Worm (Caenorhabditis elegans) whole organism, L2 larva: ENCODE measurements around the gene B0393.7.
A peak's percentile ranks its signal among the peaks of the same experiment; 100 is the strongest.

Source experiments
- C34F6.9 ChIP-seq: fragments of 150-350 bp; optimal IDR thresholded peaks from 2 replicates; lab custom pipeline; 2014; ENCODE audit warnings: missing biosample characterization, missing genetic modification characterization
- F13H6.1 ChIP-seq: sonication (generic microtip); optimal IDR thresholded peaks from 2 replicates; lab custom pipeline; 2016; ENCODE audit warnings: missing genetic modification characterization, missing compliant biosample characterization
- Y55F3AM.14 ChIP-seq: fragments of 200-800 bp; sonication (Bioruptor generic); optimal IDR thresholded peaks from 2 replicates; lab custom pipeline; 2018; ENCODE audit warnings: mild to moderate bottlenecking, missing genetic modification characterization, missing compliant biosample characterization
- alr-1 ChIP-seq: fragments of 150-350 bp; optimal IDR thresholded peaks from 2 replicates; lab custom pipeline; 2014; ENCODE audit warnings: missing biosample characterization, missing genetic modification characterization
- ama-1 ChIP-seq: fragments of 150-350 bp; optimal IDR thresholded peaks from 2 replicates; lab custom pipeline; 2018; ENCODE audit warnings: inconsistent platforms
- blmp-1 ChIP-seq: sonication (generic microtip); optimal IDR thresholded peaks from 2 replicates; lab custom pipeline; 2017; ENCODE audit warnings: missing genetic modification characterization, mild to moderate bottlenecking, missing compliant biosample characterization, antibody characterized with exemption, moderate library complexity; ENCODE audit not compliant: insufficient read depth
- ceh-16 ChIP-seq: fragments of 150-350 bp; optimal IDR thresholded peaks from 2 replicates; lab custom pipeline; 2014; ENCODE audit warnings: missing biosample characterization, missing genetic modification characterization
- dmd-4 ChIP-seq: sonication (generic microtip); optimal IDR thresholded peaks from 2 replicates; lab custom pipeline; 2017; ENCODE audit warnings: missing biosample characterization, missing genetic modification characterization
- egl-27 ChIP-seq: sonication (generic microtip); optimal IDR thresholded peaks from 3 replicates; lab custom pipeline; 2017; ENCODE audit warnings: missing biosample characterization, missing genetic modification reagents, missing genetic modification characterization
- elt-3 ChIP-seq: sonication (generic microtip); optimal IDR thresholded peaks from 2 replicates; lab custom pipeline; 2017; ENCODE audit warnings: missing biosample characterization, missing genetic modification characterization
- fos-1 ChIP-seq: fragments of 150-350 bp; optimal IDR thresholded peaks from 2 replicates; lab custom pipeline; 2014; ENCODE audit warnings: missing biosample characterization, missing genetic modification characterization
- lin-11 ChIP-seq: fragments of 150-350 bp; sonication (generic microtip); optimal IDR thresholded peaks from 2 replicates; lab custom pipeline; 2014; ENCODE audit warnings: missing biosample characterization, missing genetic modification characterization, inconsistent platforms, mixed read lengths
- lsy-2 ChIP-seq, 2 experiments: fragments of 150-350 bp in 1 of 2; sonication (generic microtip) in 1 of 2; optimal IDR thresholded peaks; 2 replicates each; lab custom pipeline; 2014 to 2017; ENCODE audit warnings: missing biosample characterization in 2 of 2, missing genetic modification characterization in 2 of 2
- mab-5 ChIP-seq: fragments of 150-350 bp; optimal IDR thresholded peaks from 2 replicates; lab custom pipeline; 2014; ENCODE audit warnings: missing biosample characterization, missing genetic modification characterization
- mdl-1 ChIP-seq, 2 experiments: fragments of 150-350 bp in 1 of 2; sonication (generic microtip) in 1 of 2; optimal IDR thresholded peaks; 2 replicates each; lab custom pipeline; 2017; ENCODE audit warnings: missing biosample characterization in 2 of 2, missing genetic modification characterization in 2 of 2
- nhr-12 ChIP-seq: fragments of 150-350 bp; optimal IDR thresholded peaks from 2 replicates; lab custom pipeline; 2014; ENCODE audit warnings: missing biosample characterization, missing genetic modification characterization
- nhr-129 ChIP-seq: fragments of 150-350 bp; optimal IDR thresholded peaks from 2 replicates; lab custom pipeline; 2014; ENCODE audit warnings: missing biosample characterization, missing genetic modification characterization
- nhr-21 ChIP-seq: fragments of 150-350 bp; optimal IDR thresholded peaks from 2 replicates; lab custom pipeline; 2014; ENCODE audit warnings: missing biosample characterization, missing genetic modification characterization
- nhr-25 ChIP-seq: fragments of 150-350 bp; sonication (generic microtip); optimal IDR thresholded peaks from 3 replicates; lab custom pipeline; 2014; ENCODE audit warnings: missing biosample characterization, missing genetic modification characterization
- nhr-6 ChIP-seq: fragments of 150-350 bp; optimal IDR thresholded peaks from 2 replicates; lab custom pipeline; 2014; ENCODE audit warnings: missing biosample characterization, missing genetic modification characterization
- nhr-77 ChIP-seq: fragments of 150-350 bp; optimal IDR thresholded peaks from 2 replicates; lab custom pipeline; 2014; ENCODE audit warnings: missing biosample characterization, missing genetic modification characterization
- peb-1 ChIP-seq: fragments of 150-350 bp; optimal IDR thresholded peaks from 2 replicates; lab custom pipeline; 2014; ENCODE audit warnings: missing biosample characterization, missing genetic modification characterization
- sma-9 ChIP-seq, 2 experiments: fragments of 150-350 bp in 1 of 2; sonication (generic microtip) in 1 of 2; optimal IDR thresholded peaks; 2 replicates each; lab custom pipeline; 2014 to 2016; ENCODE audit warnings: missing genetic modification characterization in 2 of 2, mild to moderate bottlenecking in 1 of 2, missing biosample characterization in 1 of 2, missing compliant biosample characterization in 1 of 2, missing genetic modification reagents in 1 of 2, moderate library complexity in 1 of 2
- unc-39 ChIP-seq: fragments of 150-350 bp; optimal IDR thresholded peaks from 2 replicates; lab custom pipeline; 2014; ENCODE audit warnings: missing biosample characterization, missing genetic modification characterization
- unc-55 ChIP-seq: fragments of 150-350 bp; sonication (generic microtip); optimal IDR thresholded peaks from 3 replicates; lab custom pipeline; 2014; ENCODE audit warnings: missing biosample characterization, missing genetic modification reagents, missing genetic modification characterization
- unc-62 ChIP-seq: fragments of 150-350 bp; optimal IDR thresholded peaks from 2 replicates; lab custom pipeline; 2014; ENCODE audit warnings: missing biosample characterization, missing genetic modification reagents, missing genetic modification characterization
- ztf-4 ChIP-seq: fragments of 150-350 bp; optimal IDR thresholded peaks from 2 replicates; lab custom pipeline; 2014; ENCODE audit warnings: missing biosample characterization, missing genetic modification characterization

Gene B0393.7

ce11 chrIII:4735443-4735842 lies 42.5 kb downstream of the B0393.7 start, which contains the start of gene F17C8.7:
TSS of gene F17C8.7 (plus strand) at chrIII:4735743.
- TF ChIP-seq unc-39 = no peak
- no peak for TF ChIP-seq fos-1 (tag; lab: Kevin White, UChicago)
- no peak for TF ChIP-seq F13H6.1 (tag; lab: Kevin White, UChicago)
- TF ChIP-seq Y55F3AM.14 (GFP tag; lab: Kevin White, UChicago) = no peak
- TF ChIP-seq dmd-4 (tag; lab: Kevin White, UChicago) = no peak
- no peak for TF ChIP-seq ceh-16 (tag; lab: Kevin White, UChicago)
- TF ChIP-seq nhr-6 (tag; lab: Kevin White, UChicago) = no peak
- TF ChIP-seq ztf-4 = no peak
- TF ChIP-seq mab-5 = no peak
- no peak for TF ChIP-seq sma-9 (GFP tag; optimal IDR thresholded peaks at IDR 0.05; lab: Kevin White, UChicago)
- TF ChIP-seq sma-9 (tag; optimal IDR thresholded peaks at IDR 0.05; lab: Kevin White, UChicago) = no peak
- no peak for TF ChIP-seq elt-3 (tag; lab: Kevin White, UChicago)
- no peak for TF ChIP-seq nhr-129 (tag; lab: Kevin White, UChicago)
- no peak for TF ChIP-seq egl-27
- no peak for TF ChIP-seq alr-1
- TF ChIP-seq, all 48 proteins: peak for 0

ce11 chrIII:4734056-4734455 lies 43.8 kb downstream of the B0393.7 start, which contains the start of gene F17C8.9:
TSS of gene F17C8.9 (plus strand) at chrIII:4734356.
- TF ChIP-seq egl-27 (no peak), lin-11 (tag; lab: Kevin White, UChicago) (no peak), lsy-2 (tag; optimal IDR thresholded peaks at IDR 0.05; lab: Kevin White, UChicago) (no peak), nhr-77 (tag; lab: Kevin White, UChicago) (no peak), blmp-1 (tag; lab: Kevin White, UChicago) (no peak), nhr-12 (tag; lab: Kevin White, UChicago) (no peak), unc-55 (GFP tag; lab: Kevin White, UChicago) (no peak), F13H6.1 (tag; lab: Kevin White, UChicago) (no peak), unc-62 (GFP tag; lab: Kevin White, UChicago) (no peak), ama-1 (lab: Kevin White, UChicago) (no peak), mdl-1 (tag; optimal IDR thresholded peaks at IDR 0.05; lab: Kevin White, UChicago) (no peak), nhr-25 (no peak), fos-1 (tag; lab: Kevin White, UChicago) (no peak), nhr-21 (tag; lab: Kevin White, UChicago) (no peak), Y55F3AM.14 (GFP tag; lab: Kevin White, UChicago) (no peak), alr-1 (no peak), peb-1 (tag; lab: Kevin White, UChicago) (no peak), sma-9 (GFP tag; optimal IDR thresholded peaks at IDR 0.05; lab: Kevin White, UChicago) (no peak), sma-9 (tag; optimal IDR thresholded peaks at IDR 0.05; lab: Kevin White, UChicago) (no peak)

ce11 chrIII:4731295-4731988 lies 46.5 kb downstream of the B0393.7 start, which contains the start of gene F17C8.3:
TSS of gene F17C8.3 (plus strand) at chrIII:4731938.
- TF ChIP-seq nhr-129 (tag; lab: Kevin White, UChicago) (peak; percentile 15), unc-62 (GFP tag; lab: Kevin White, UChicago) (no peak), ztf-4 (no peak), C34F6.9 (peak; percentile 47), F13H6.1 (tag; lab: Kevin White, UChicago) (peak; percentile 73), mab-5 (peak; percentile 32), Y55F3AM.14 (GFP tag; lab: Kevin White, UChicago) (no peak), sma-9 (GFP tag; optimal IDR thresholded peaks at IDR 0.05; lab: Kevin White, UChicago) (peak; percentile 56), sma-9 (tag; optimal IDR thresholded peaks at IDR 0.05; lab: Kevin White, UChicago) (no peak), lsy-2 (tag; optimal IDR thresholded peaks at IDR 0.05; lab: Kevin White, UChicago) (peak in 1 of 2 experiments; percentile 56)
